Worm (Caenorhabditis elegans) whole organism, late embryonic: Measurements from ENCODE around the gene hmg-11.

Experiments
- ceh-19 ChIP-seq: fragments of 200-800 bp; sonication (Bioruptor generic); optimal IDR thresholded peaks from 2 replicates; lab custom pipeline; 2018; ENCODE audit warnings: mild to moderate bottlenecking, missing genetic modification characterization, missing compliant biosample characterization
- ceh-24 ChIP-seq: sonication (generic microtip); optimal IDR thresholded peaks from 2 replicates; lab custom pipeline; 2016; ENCODE audit warnings: mild to moderate bottlenecking, missing genetic modification characterization, missing compliant biosample characterization
- gmeb-2 ChIP-seq: sonication (generic microtip); optimal IDR thresholded peaks from 2 replicates; lab custom pipeline; 2016; ENCODE audit warnings: missing genetic modification characterization, inconsistent platforms, missing compliant biosample characterization
- nhr-11 ChIP-seq: fragments of 150-350 bp; optimal IDR thresholded peaks from 2 replicates; lab custom pipeline; 2014; ENCODE audit warnings: missing biosample characterization, missing genetic modification characterization
- pha-2 ChIP-seq: sonication (generic microtip); optimal IDR thresholded peaks from 2 replicates; lab custom pipeline; 2017; ENCODE audit warnings: mild to moderate bottlenecking, missing genetic modification characterization, missing compliant biosample characterization
- sox-2 ChIP-seq: fragments of 200-800 bp; sonication (Bioruptor generic); IDR thresholded peaks from 2 replicates; pipeline ENCODE4 v1.3.6; 2022; ENCODE audit warnings: missing genetic modification reagents, missing genetic modification characterization, missing compliant biosample characterization
- sox-4 ChIP-seq: sonication (generic microtip); optimal IDR thresholded peaks from 2 replicates; lab custom pipeline; 2017; ENCODE audit warnings: mild to moderate bottlenecking, missing genetic modification characterization, inconsistent platforms, missing compliant biosample characterization
- unc-42 ChIP-seq: sonication (generic microtip); optimal IDR thresholded peaks from 2 replicates; lab custom pipeline; 2016; ENCODE audit warnings: missing genotype, missing genetic modification characterization, missing compliant biosample characterization

DNA sequence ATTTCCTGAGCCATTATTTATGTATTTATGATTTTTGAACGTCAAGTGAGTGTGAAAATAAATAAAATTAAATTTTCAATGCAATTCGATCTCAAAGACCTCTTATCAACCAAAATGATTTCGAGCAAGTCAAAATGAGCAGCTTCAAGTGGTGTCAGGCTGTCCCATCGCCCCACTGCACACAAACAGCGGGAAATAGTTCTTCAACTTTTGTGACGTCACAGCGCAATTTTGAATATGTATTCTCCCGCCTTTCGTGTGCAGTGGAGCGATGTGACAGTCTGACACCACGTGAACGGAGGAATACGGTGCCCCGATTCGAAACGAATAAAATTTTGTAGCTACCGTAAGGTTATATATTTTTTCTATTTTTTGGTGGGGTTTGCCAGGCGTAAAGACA is 785 bp downstream of the hmg-11 start:
- TF ChIP-seq gmeb-2 (tag; lab: Kevin White, UChicago) (no peak), sox-2 (GFP tag; lab: Robert Waterston, UW) (no peak), pha-2 (no peak), sox-4 (tag; lab: Kevin White, UChicago) (no peak), ceh-19 (GFP tag; lab: Kevin White, UChicago) (no peak), ceh-24 (no peak), nhr-11 (no peak), unc-42 (tag; lab: Kevin White, UChicago) (no peak)
